Fruit fly (Drosophila melanogaster) Kc167 (cell line): ENCODE data around the gene ldbr.

Experiments used
- Myc ChIP-seq: fragments of >200 bp; optimal IDR thresholded peaks from 2 replicates; lab custom pipeline; 2017; ENCODE audit warnings: missing external identifiers
- Sin3A ChIP-seq: fragments of >200 bp; optimal IDR thresholded peaks from 2 replicates; lab custom pipeline; 2018; ENCODE audit warnings: missing external identifiers
- h ChIP-seq: fragments of >200 bp; optimal IDR thresholded peaks from 3 replicates; lab custom pipeline; 2018; ENCODE audit warnings: missing external identifiers
- insv ChIP-seq: fragments of >200 bp; optimal IDR thresholded peaks from 3 replicates; lab custom pipeline; 2018; ENCODE audit warnings: missing external identifiers
- psq ChIP-seq: fragments of >200 bp; optimal IDR thresholded peaks from 2 replicates; lab custom pipeline; 2017; ENCODE audit warnings: missing external identifiers
- ttk ChIP-seq: sonication (Bioruptor generic); optimal IDR thresholded peaks from 2 replicates; lab custom pipeline; 2017; ENCODE audit warnings: missing external identifiers

DNA sequence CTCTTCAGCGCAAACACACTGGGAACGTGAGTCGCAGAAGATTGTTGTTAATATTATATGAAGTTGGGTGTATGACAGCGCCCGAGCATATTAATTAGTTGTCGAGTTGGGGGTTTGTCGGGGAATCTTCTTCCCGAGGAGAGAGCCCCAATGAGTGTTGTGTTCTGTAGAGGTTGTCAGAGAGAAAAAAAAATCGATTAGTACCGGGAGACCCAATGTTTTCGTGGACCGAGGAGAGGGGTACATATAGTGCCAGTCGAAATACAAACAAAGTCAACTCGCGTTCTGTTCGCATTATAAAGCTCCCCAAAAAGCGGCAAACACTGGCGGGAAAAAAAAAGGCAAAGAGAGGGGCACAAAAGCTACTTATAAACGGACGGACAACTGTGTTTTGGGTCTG, 47.8 kb upstream of the ldbr start:
- TF ChIP-seq Sin3A (lab: Kevin White, UChicago) (no peak), psq (lab: Kevin White, UChicago) (no peak), ttk (no peak), h (no peak), insv (lab: Kevin White, UChicago) (no peak), Myc (lab: Kevin White, UChicago) (no peak)
